Worm (Caenorhabditis elegans) whole organism, L3 larva: Measurements from ENCODE around the gene F41C3.11.

Experiments used
- R02D3.7 ChIP-seq: fragments of 150-350 bp; optimal IDR thresholded peaks from 2 replicates; lab custom pipeline; 2014; ENCODE audit warnings: missing biosample characterization, missing genetic modification characterization
- ceh-16 ChIP-seq: sonication (generic microtip); optimal IDR thresholded peaks from 2 replicates; lab custom pipeline; 2017; ENCODE audit warnings: missing biosample characterization, missing genetic modification characterization
- ceh-28 ChIP-seq: fragments of 150-350 bp; optimal IDR thresholded peaks from 2 replicates; lab custom pipeline; 2014; ENCODE audit warnings: missing biosample characterization, missing genetic modification reagents, missing genetic modification characterization
- egl-27 ChIP-seq: sonication (generic microtip); optimal IDR thresholded peaks from 4 replicates; lab custom pipeline; 2017; ENCODE audit warnings: missing biosample characterization, missing genetic modification reagents, missing genetic modification characterization
- egl-5 ChIP-seq: fragments of 150-350 bp; optimal IDR thresholded peaks from 2 replicates; lab custom pipeline; 2017; ENCODE audit warnings: missing biosample characterization, missing genetic modification reagents, missing genetic modification characterization, inconsistent platforms
- elt-2 ChIP-seq: sonication (generic microtip); optimal IDR thresholded peaks from 2 replicates; lab custom pipeline; 2016; ENCODE audit warnings: missing genetic modification reagents, mild to moderate bottlenecking, missing genetic modification characterization, missing compliant biosample characterization
- elt-3 ChIP-seq, 3 experiments: fragments of 150-350 bp in 1 of 3; sonication (generic microtip) in 2 of 3; optimal IDR thresholded peaks; 2 replicates in 2 of 3; 4 replicates in 1 of 3; lab custom pipeline; 2014 to 2017; ENCODE audit warnings: missing biosample characterization in 3 of 3, missing genetic modification characterization in 3 of 3
- eor-1 ChIP-seq, 2 experiments: fragments of 150-350 bp; optimal IDR thresholded peaks; 2 replicates each; lab custom pipeline; 2014 to 2018; ENCODE audit warnings: missing biosample characterization in 2 of 2, missing genetic modification characterization in 2 of 2
- fkh-10 ChIP-seq: sonication (generic microtip); optimal IDR thresholded peaks from 2 replicates; lab custom pipeline; 2017; ENCODE audit warnings: missing biosample characterization, missing genetic modification reagents, missing genetic modification characterization
- fos-1 ChIP-seq: fragments of 150-350 bp; optimal IDR thresholded peaks from 2 replicates; lab custom pipeline; 2014; ENCODE audit warnings: missing biosample characterization, missing genetic modification characterization
- hmg-11 ChIP-seq: sonication (generic microtip); optimal IDR thresholded peaks from 2 replicates; lab custom pipeline; 2016; ENCODE audit warnings: missing genetic modification characterization, missing compliant biosample characterization
- lin-15B ChIP-seq: fragments of 150-350 bp; optimal IDR thresholded peaks from 2 replicates; lab custom pipeline; 2014; ENCODE audit warnings: missing biosample characterization, missing genetic modification characterization
- lin-39 ChIP-seq: fragments of 150-350 bp; optimal IDR thresholded peaks from 2 replicates; lab custom pipeline; 2018; ENCODE audit warnings: missing biosample characterization, missing genetic modification reagents, missing genetic modification characterization
- lsy-12 ChIP-seq: sonication (generic microtip); optimal IDR thresholded peaks from 2 replicates; lab custom pipeline; 2016; ENCODE audit warnings: mild to moderate bottlenecking, missing genetic modification characterization, missing compliant biosample characterization
- mdl-1 ChIP-seq: fragments of 150-350 bp; optimal IDR thresholded peaks from 2 replicates; lab custom pipeline; 2014; ENCODE audit warnings: missing biosample characterization, missing genetic modification characterization
- nfya-1 ChIP-seq: sonication (generic microtip); optimal IDR thresholded peaks from 2 replicates; lab custom pipeline; 2017; ENCODE audit warnings: missing genetic modification characterization, mild to moderate bottlenecking, missing compliant biosample characterization, antibody characterized with exemption, moderate library complexity; ENCODE audit not compliant: insufficient read depth
- nhr-12 ChIP-seq: fragments of 150-350 bp; optimal IDR thresholded peaks from 2 replicates; lab custom pipeline; 2014; ENCODE audit warnings: missing biosample characterization, missing genetic modification characterization
- nhr-23 ChIP-seq: fragments of 150-350 bp; optimal IDR thresholded peaks from 2 replicates; lab custom pipeline; 2014; ENCODE audit warnings: missing biosample characterization, missing genetic modification reagents, missing genetic modification characterization
- nhr-25 ChIP-seq: sonication (generic microtip); optimal IDR thresholded peaks from 2 replicates; lab custom pipeline; 2017; ENCODE audit warnings: missing biosample characterization, missing genetic modification characterization
- nhr-28 ChIP-seq: fragments of 150-350 bp; optimal IDR thresholded peaks from 2 replicates; lab custom pipeline; 2014; ENCODE audit warnings: missing biosample characterization, missing genetic modification characterization
- nhr-43 ChIP-seq: sonication (generic microtip); optimal IDR thresholded peaks from 2 replicates; lab custom pipeline; 2016; ENCODE audit warnings: mild to moderate bottlenecking, missing genetic modification characterization, missing compliant biosample characterization; ENCODE audit not compliant: poor library complexity, severe bottlenecking
- nhr-76 ChIP-seq: fragments of 150-350 bp; sonication (generic microtip); optimal IDR thresholded peaks from 5 replicates; lab custom pipeline; 2014; ENCODE audit warnings: missing biosample characterization, missing genetic modification characterization
- pha-4 ChIP-seq: fragments of 150-350 bp; optimal IDR thresholded peaks from 2 replicates; lab custom pipeline; 2014; ENCODE audit warnings: missing biosample characterization, missing genetic modification reagents, missing genetic modification characterization
- pqm-1 ChIP-seq: fragments of 150-350 bp; optimal IDR thresholded peaks from 2 replicates; lab custom pipeline; 2017; ENCODE audit warnings: missing biosample characterization, missing genetic modification characterization, inconsistent platforms
- skn-1 ChIP-seq: fragments of 150-350 bp; optimal IDR thresholded peaks from 2 replicates; lab custom pipeline; 2014; ENCODE audit warnings: missing biosample characterization, missing genetic modification characterization
- snpc-4 ChIP-seq: fragments of 150-350 bp; optimal IDR thresholded peaks from 2 replicates; lab custom pipeline; 2014; ENCODE audit warnings: missing biosample characterization, missing genetic modification characterization
- tbx-2 ChIP-seq: sonication (generic microtip); optimal IDR thresholded peaks from 2 replicates; lab custom pipeline; 2016; ENCODE audit warnings: mild to moderate bottlenecking, missing genetic modification characterization, missing compliant biosample characterization
- unc-39 ChIP-seq: sonication (generic microtip); optimal IDR thresholded peaks from 4 replicates; lab custom pipeline; 2017; ENCODE audit warnings: missing biosample characterization, missing genetic modification characterization
- zag-1 ChIP-seq: fragments of 150-350 bp; optimal IDR thresholded peaks from 2 replicates; lab custom pipeline; 2014; ENCODE audit warnings: missing biosample characterization, missing genetic modification characterization

F41C3.11 gene

DNA sequence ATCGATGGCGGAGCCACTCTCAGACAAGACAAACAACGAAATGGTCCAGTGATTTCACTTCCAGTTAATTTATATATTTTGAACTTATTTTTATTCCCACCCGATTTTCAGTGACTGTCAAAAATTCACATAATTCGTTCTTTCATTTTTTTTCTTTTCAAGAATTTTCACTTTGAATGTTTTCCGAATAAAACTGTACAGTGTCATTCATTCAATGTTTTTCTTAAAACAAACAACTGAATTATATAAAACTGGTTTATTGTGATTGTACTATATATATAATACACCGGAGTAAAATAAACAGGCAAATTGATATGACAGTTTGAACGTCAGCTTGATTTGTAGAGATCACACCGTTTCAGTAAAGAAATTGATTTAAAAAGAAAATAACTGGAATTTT is 30.7 kb downstream of the F41C3.11 start:
- TF ChIP-seq elt-2 = no peak
- TF ChIP-seq fos-1 (tag; lab: Kevin White, UChicago) = no peak

DNA sequence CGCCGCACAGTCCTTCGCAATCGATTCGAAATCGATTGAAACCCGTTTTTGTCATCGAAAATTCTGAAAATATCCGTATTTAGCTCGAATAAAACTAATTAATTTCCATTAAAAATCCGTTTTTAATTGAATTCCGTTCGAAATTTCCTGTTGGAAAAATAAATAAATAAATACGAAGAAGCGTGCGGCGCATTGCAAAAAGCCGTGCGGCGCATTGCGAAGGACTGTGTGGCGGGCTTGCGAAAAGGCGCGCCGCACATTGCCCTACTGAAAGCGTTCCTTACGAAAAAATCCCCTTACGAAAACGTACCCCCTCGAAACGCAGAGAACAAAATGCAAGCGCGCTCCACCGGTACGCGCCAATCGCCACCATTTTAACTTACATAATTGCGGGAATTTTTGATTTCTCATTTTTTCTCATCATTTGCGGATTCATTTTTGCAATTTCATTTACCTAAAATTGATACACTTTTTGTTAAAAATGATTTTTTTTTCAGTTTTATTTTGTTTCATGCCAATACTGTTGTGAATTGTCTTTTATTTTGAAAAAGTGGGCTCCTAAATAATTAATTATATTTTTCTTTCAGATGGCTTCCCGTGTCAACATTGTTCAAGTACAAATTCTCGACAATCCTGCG is 32.1 kb downstream of the F41C3.11 start, which contains the start of gene unc-85:
unc-85 (plus strand) TSS at position 588 of the 638 bp plus-strand sequence.
- TF ChIP-seq nhr-43 (tag; lab: Kevin White, UChicago) (peak; percentile 46), pha-4 (tag; lab: Kevin White, UChicago) (peak; percentile 51), nfya-1 (peak; percentile 78), lin-39 (tag; lab: Kevin White, UChicago) (peak; percentile 24), ceh-28 (tag; lab: Kevin White, UChicago) (peak; percentile 63), lin-15B (tag; lab: Kevin White, UChicago) (peak; percentile 80), R02D3.7 (tag; lab: Kevin White, UChicago) (peak; percentile 62), hmg-11 (tag; lab: Kevin White, UChicago) (peak; percentile 48), lsy-12 (peak; percentile 94), nhr-25 (tag; lab: Kevin White, UChicago) (peak; percentile 45), elt-2 (peak; percentile 67), nhr-23 (peak; percentile 21), tbx-2 (tag; lab: Kevin White, UChicago) (peak; percentile 32), snpc-4 (peak; percentile 33)

DNA sequence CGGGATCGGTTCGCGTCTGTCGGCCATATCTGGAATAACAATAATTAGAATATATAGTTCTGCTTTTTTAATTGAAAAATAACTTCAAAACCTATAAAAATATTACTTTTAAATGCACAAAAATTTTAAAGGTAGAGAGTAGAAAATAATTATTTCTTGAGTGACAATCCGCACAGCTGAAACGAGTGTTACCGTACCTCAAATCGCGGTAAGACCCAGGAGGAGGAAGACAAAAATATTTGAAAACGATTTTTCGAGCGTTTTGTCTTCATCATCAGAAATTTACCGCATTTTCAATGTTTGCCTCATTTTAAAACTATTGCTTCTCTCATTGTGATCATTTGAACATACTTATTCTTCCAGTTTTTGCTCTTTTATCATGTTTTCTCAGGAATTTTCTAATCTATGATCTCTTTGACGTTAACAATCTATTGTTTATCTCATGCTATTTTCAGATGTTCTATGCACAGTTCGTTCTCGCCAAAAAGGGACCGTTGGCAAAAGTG is 35.4 kb downstream of the F41C3.11 start, which contains the start of the genes rpn-5 and scc-1:
rpn-5 (minus strand) TSS at position 162 of the 506 bp plus-strand sequence.
scc-1 (plus strand) TSS at position 456 of the 506 bp plus-strand sequence.
- TF ChIP-seq nhr-23 = peak; percentile 87
- TF ChIP-seq elt-2 = peak; percentile 41
- peak; percentile 2 for TF ChIP-seq fkh-10 (GFP tag; lab: Kevin White, UChicago)
- peak; percentile 49 for TF ChIP-seq snpc-4
- peak; percentile 96 for TF ChIP-seq nfya-1
- TF ChIP-seq tbx-2 (tag; lab: Kevin White, UChicago) = no peak
- TF ChIP-seq hmg-11 (tag; lab: Kevin White, UChicago) = no peak
- TF ChIP-seq zag-1 (tag; lab: Kevin White, UChicago) = no peak
- TF ChIP-seq pha-4 (tag; lab: Kevin White, UChicago) = peak; percentile 87
- peak; percentile 99 for TF ChIP-seq skn-1 (tag; lab: Kevin White, UChicago)
- peak; percentile 69 for TF ChIP-seq lsy-12
- TF ChIP-seq unc-39 (tag; lab: Kevin White, UChicago) = no peak
- no peak for TF ChIP-seq mdl-1 (tag; lab: Kevin White, UChicago)
- peak; percentile 68 for TF ChIP-seq lin-39 (tag; lab: Kevin White, UChicago)
- TF ChIP-seq nhr-43 (tag; lab: Kevin White, UChicago) = peak; percentile 72
- TF ChIP-seq pqm-1 = peak; percentile 22
- TF ChIP-seq ceh-28 (tag; lab: Kevin White, UChicago) = peak; percentile 11
- TF ChIP-seq elt-3 (tag; optimal IDR thresholded peaks at IDR 0.05; lab: Kevin White, UChicago) = no peak
- no peak for TF ChIP-seq eor-1 (tag; optimal IDR thresholded peaks at IDR 0.05; lab: Kevin White, UChicago)
- no peak for TF ChIP-seq nhr-76 (tag; lab: Kevin White, UChicago)
- TF ChIP-seq egl-27 (tag; lab: Kevin White, UChicago) = no peak
- TF ChIP-seq egl-5 (tag; lab: Kevin White, UChicago) = peak; percentile 24
- TF ChIP-seq R02D3.7 (tag; lab: Kevin White, UChicago) = peak; percentile 43
- no peak for TF ChIP-seq ceh-16 (tag; lab: Kevin White, UChicago)
- TF ChIP-seq lin-15B (tag; lab: Kevin White, UChicago) = peak; percentile 87
- TF ChIP-seq nhr-25 (tag; lab: Kevin White, UChicago) = peak; percentile 78

DNA sequence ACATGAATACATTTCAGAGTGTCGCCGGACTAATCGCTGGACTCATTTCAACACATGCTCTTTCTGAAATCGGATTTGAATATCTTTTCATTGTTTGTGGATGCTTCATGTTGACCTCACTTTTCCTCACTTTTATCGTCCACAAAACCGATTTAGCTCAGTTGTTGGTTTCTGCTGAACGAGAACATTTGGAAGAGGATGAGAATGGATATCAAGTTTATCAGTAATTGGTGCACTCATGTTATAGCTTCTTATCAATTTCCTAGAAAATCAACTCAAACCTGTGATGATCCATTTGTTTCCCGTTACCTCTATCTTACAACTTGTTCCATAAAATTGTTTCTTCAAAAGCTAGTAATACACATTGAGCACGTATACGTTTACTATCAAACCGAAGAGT is 37.7 kb downstream of the F41C3.11 start:
- no peak for TF ChIP-seq fkh-10 (GFP tag; lab: Kevin White, UChicago)
- peak; percentile 12 for TF ChIP-seq nhr-43 (tag; lab: Kevin White, UChicago)

DNA sequence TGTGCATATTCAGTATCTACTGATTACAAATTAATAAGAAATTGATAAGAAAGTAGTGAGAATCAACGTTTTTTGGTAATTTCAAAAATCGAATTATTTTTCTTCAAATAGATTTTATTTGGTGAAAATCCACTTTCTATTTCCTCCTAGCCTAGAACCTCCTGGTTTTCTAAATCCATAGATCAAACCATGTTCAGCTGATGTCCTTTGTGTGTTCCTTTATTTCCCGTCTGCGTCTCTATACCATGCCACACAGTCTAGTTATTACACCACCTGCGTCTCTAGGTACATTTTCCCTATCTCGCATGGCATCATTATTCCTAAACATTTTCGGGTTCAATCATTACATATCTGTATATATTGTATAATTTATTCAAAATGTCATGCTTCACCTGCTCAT is 40.6 kb downstream of the F41C3.11 start, which contains the start of gene F10G7.5:
F10G7.5 (plus strand) TSS at position 286 of the 400 bp plus-strand sequence.
- TF ChIP-seq elt-2 (peak; percentile 58), ceh-16 (tag; lab: Kevin White, UChicago) (no peak), nhr-12 (no peak), nhr-25 (tag; lab: Kevin White, UChicago) (no peak), nhr-28 (tag; lab: Kevin White, UChicago) (no peak), nhr-23 (no peak), nhr-43 (tag; lab: Kevin White, UChicago) (no peak), nfya-1 (peak; percentile 31)
